Worm (Caenorhabditis elegans) whole organism, L1 larva: ENCODE results near the gene C45G9.10.

Source experiments
- C34B4.2 ChIP-seq: sonication (generic microtip); optimal IDR thresholded peaks from 2 replicates; lab custom pipeline; 2017; ENCODE audit warnings: mild to moderate bottlenecking, missing genetic modification characterization, missing compliant biosample characterization
- alr-1 ChIP-seq: fragments of 200-800 bp; sonication (Bioruptor generic); optimal IDR thresholded peaks from 2 replicates; lab custom pipeline; 2018; ENCODE audit warnings: borderline replicate concordance, mild to moderate bottlenecking, missing genetic modification characterization, missing compliant biosample characterization
- aly-2 ChIP-seq: fragments of 150-350 bp; optimal IDR thresholded peaks from 2 replicates; lab custom pipeline; 2014; ENCODE audit warnings: missing biosample characterization, missing genetic modification characterization
- ama-1 ChIP-seq: fragments of 150-350 bp; optimal IDR thresholded peaks from 2 replicates; lab custom pipeline; 2014
- blmp-1 ChIP-seq: fragments of 150-350 bp; optimal IDR thresholded peaks from 2 replicates; lab custom pipeline; 2014; ENCODE audit warnings: missing biosample characterization, missing genetic modification characterization
- ceh-63 ChIP-seq: fragments of 200-800 bp; sonication (Bioruptor generic); optimal IDR thresholded peaks from 2 replicates; lab custom pipeline; 2018; ENCODE audit warnings: mild to moderate bottlenecking, missing genetic modification characterization, missing compliant biosample characterization
- ceh-82 ChIP-seq, 3 experiments: fragments of 150-350 bp in 1 of 3; sonication (generic microtip) in 2 of 3; optimal IDR thresholded peaks; 2 replicates each; lab custom pipeline; 2014 to 2017; ENCODE audit warnings: missing biosample characterization in 3 of 3, missing genetic modification characterization in 3 of 3
- ceh-88 ChIP-seq: fragments of 200-800 bp; sonication (Bioruptor generic); IDR thresholded peaks from 2 replicates; pipeline ENCODE4 v1.3.6; 2022; ENCODE audit warnings: missing genetic modification characterization, missing compliant biosample characterization
- ces-1 ChIP-seq: fragments of 150-350 bp; optimal IDR thresholded peaks from 2 replicates; lab custom pipeline; 2014; ENCODE audit warnings: missing biosample characterization, missing genetic modification reagents, missing genetic modification characterization
- dpl-1 ChIP-seq, 3 experiments: fragments of 150-350 bp in 2 of 3; sonication (generic microtip) in 1 of 3; optimal IDR thresholded peaks; 2 replicates each; lab custom pipeline; 2014 to 2017; ENCODE audit warnings: missing biosample characterization in 3 of 3, missing genetic modification characterization in 3 of 3, missing genetic modification reagents in 3 of 3
- dsc-1 ChIP-seq: sonication (generic microtip); optimal IDR thresholded peaks from 2 replicates; lab custom pipeline; 2016; ENCODE audit warnings: mild to moderate bottlenecking, missing genetic modification characterization, missing compliant biosample characterization
- efl-1 ChIP-seq, 4 experiments: fragments of 150-350 bp; optimal IDR thresholded peaks in 3 of 4; peaks in 1 of 4; 1 replicate in 1 of 4; 2 replicates in 3 of 4; lab custom pipeline; 2014; ENCODE audit warnings: missing biosample characterization in 2 of 4, missing genetic modification characterization in 2 of 4, missing genetic modification reagents in 2 of 4
- egl-27 ChIP-seq, 2 experiments: fragments of 150-350 bp in 1 of 2; sonication (generic microtip); optimal IDR thresholded peaks; 3 replicates each; lab custom pipeline; 2017 to 2018; ENCODE audit warnings: missing biosample characterization in 2 of 2, missing genetic modification characterization in 2 of 2, missing genetic modification reagents in 2 of 2
- fkh-8 ChIP-seq: sonication (generic microtip); optimal IDR thresholded peaks from 2 replicates; lab custom pipeline; 2016; ENCODE audit warnings: mild to moderate bottlenecking, missing genetic modification characterization, missing compliant biosample characterization
- fos-1 ChIP-seq: fragments of 150-350 bp; optimal IDR thresholded peaks from 2 replicates; lab custom pipeline; 2014; ENCODE audit warnings: missing biosample characterization, missing genetic modification characterization
- hlh-4 ChIP-seq: sonication (generic microtip); optimal IDR thresholded peaks from 2 replicates; lab custom pipeline; 2016; ENCODE audit warnings: mild to moderate bottlenecking, missing genetic modification characterization, missing compliant biosample characterization
- irx-1 ChIP-seq: sonication (generic microtip); optimal IDR thresholded peaks from 2 replicates; lab custom pipeline; 2016; ENCODE audit warnings: missing genetic modification characterization, missing compliant biosample characterization
- lin-14 ChIP-seq: fragments of 200-800 bp; sonication (Bioruptor generic); optimal IDR thresholded peaks from 2 replicates; lab custom pipeline; 2018; ENCODE audit warnings: mild to moderate bottlenecking, missing genetic modification characterization, moderate library complexity, missing compliant biosample characterization
- lin-15B ChIP-seq: fragments of 150-350 bp; sonication (generic microtip); optimal IDR thresholded peaks from 3 replicates; lab custom pipeline; 2014; ENCODE audit warnings: missing biosample characterization, missing genetic modification characterization
- lin-35 ChIP-seq, 2 experiments: fragments of 150-350 bp; optimal IDR thresholded peaks; 2 replicates each; lab custom pipeline; 2014; ENCODE audit warnings: missing biosample characterization in 2 of 2, missing genetic modification characterization in 2 of 2, missing genetic modification reagents in 2 of 2
- lin-39 ChIP-seq: fragments of 150-350 bp; optimal IDR thresholded peaks from 2 replicates; lab custom pipeline; 2014; ENCODE audit warnings: missing biosample characterization, missing genetic modification reagents, missing genetic modification characterization
- lir-3 ChIP-seq: sonication (generic microtip); optimal IDR thresholded peaks from 2 replicates; lab custom pipeline; 2016; ENCODE audit warnings: mild to moderate bottlenecking, missing genetic modification characterization, moderate library complexity, missing compliant biosample characterization; ENCODE audit not compliant: poor library complexity
- mef-2 ChIP-seq: fragments of 150-350 bp; optimal IDR thresholded peaks from 2 replicates; lab custom pipeline; 2014; ENCODE audit warnings: missing biosample characterization, missing genetic modification characterization
- mep-1 ChIP-seq: fragments of 150-350 bp; optimal IDR thresholded peaks from 2 replicates; lab custom pipeline; 2014; ENCODE audit warnings: missing biosample characterization, missing genetic modification characterization
- nhr-12 ChIP-seq: sonication (generic microtip); optimal IDR thresholded peaks from 2 replicates; lab custom pipeline; 2017; ENCODE audit warnings: missing biosample characterization, missing genetic modification characterization
- nhr-19 ChIP-seq: fragments of 200-800 bp; sonication (Bioruptor generic); conservative IDR thresholded peaks from 2 replicates; pipeline ENCODE4 v1.3.6; 2022; ENCODE audit warnings: missing genetic modification characterization, missing compliant biosample characterization
- nhr-237 ChIP-seq: fragments of 150-350 bp; optimal IDR thresholded peaks from 2 replicates; lab custom pipeline; 2014; ENCODE audit warnings: missing biosample characterization, missing genetic modification characterization
- nhr-28 ChIP-seq: fragments of 150-350 bp; optimal IDR thresholded peaks from 2 replicates; lab custom pipeline; 2014; ENCODE audit warnings: missing biosample characterization, missing genetic modification characterization
- nhr-71 ChIP-seq: sonication (generic microtip); optimal IDR thresholded peaks from 2 replicates; lab custom pipeline; 2016; ENCODE audit warnings: mild to moderate bottlenecking, missing genetic modification characterization, moderate library complexity, missing compliant biosample characterization
- nhr-85 ChIP-seq: sonication (generic microtip); peaks from one replicate; lab custom pipeline; 2016; ENCODE audit warnings: missing genetic modification characterization, inconsistent platforms, missing compliant biosample characterization
- nhr-90 ChIP-seq: sonication (generic microtip); optimal IDR thresholded peaks from 2 replicates; lab custom pipeline; 2016; ENCODE audit warnings: mild to moderate bottlenecking, missing genetic modification characterization, missing compliant biosample characterization; ENCODE audit not compliant: poor library complexity
- rnt-1 ChIP-seq: sonication (generic microtip); optimal IDR thresholded peaks from 2 replicates; lab custom pipeline; 2016; ENCODE audit warnings: mild to moderate bottlenecking, missing genetic modification characterization, moderate library complexity, missing compliant biosample characterization
- skn-1 ChIP-seq: fragments of 150-350 bp; optimal IDR thresholded peaks from 2 replicates; lab custom pipeline; 2014; ENCODE audit warnings: missing biosample characterization, missing genetic modification characterization
- snu-23 ChIP-seq: sonication (generic microtip); optimal IDR thresholded peaks from 2 replicates; lab custom pipeline; 2016; ENCODE audit warnings: missing genetic modification characterization, missing compliant biosample characterization
- sox-4 ChIP-seq: sonication (generic microtip); optimal IDR thresholded peaks from 2 replicates; lab custom pipeline; 2016; ENCODE audit warnings: missing genetic modification characterization, missing compliant biosample characterization
- swsn-7 ChIP-seq: sonication (generic microtip); optimal IDR thresholded peaks from 2 replicates; lab custom pipeline; 2016; ENCODE audit warnings: missing genetic modification characterization, missing compliant biosample characterization
- unc-86 ChIP-seq: sonication (generic microtip); optimal IDR thresholded peaks from 2 replicates; lab custom pipeline; 2016; ENCODE audit warnings: missing genetic modification characterization, missing compliant biosample characterization
- zag-1 ChIP-seq: fragments of 150-350 bp; optimal IDR thresholded peaks from 2 replicates; lab custom pipeline; 2014; ENCODE audit warnings: missing biosample characterization, missing genetic modification characterization
- ztf-4 ChIP-seq: fragments of 150-350 bp; optimal IDR thresholded peaks from 2 replicates; lab custom pipeline; 2014; ENCODE audit warnings: missing biosample characterization, missing genetic modification characterization

Gene C45G9.10

ce11 chrIII:5024393-5024964, 37.2 kb downstream of the C45G9.10 start, which contains the start of gene pcf-11 (continued):
- TF ChIP-seq nhr-90 (tag; lab: Kevin White, UChicago) (peak; percentile 36), fos-1 (peak; percentile 15), lin-14 (GFP tag; lab: Kevin White, UChicago) (peak; percentile 74), nhr-71 (tag; lab: Kevin White, UChicago) (peak; percentile 69), fkh-8 (tag; lab: Kevin White, UChicago) (peak; percentile 40), rnt-1 (peak; percentile 63), ama-1 (lab: Kevin White, UChicago) (peak; percentile 53), hlh-4 (tag; lab: Kevin White, UChicago) (no peak), nhr-19 (GFP tag; lab: Robert Waterston, UW) (peak; percentile 41; the same call in 1 of the 2 replicates), dsc-1 (peak; percentile 25), lin-15B (tag; lab: Kevin White, UChicago) (no peak), mep-1 (tag; lab: Kevin White, UChicago) (peak; percentile 33), unc-86 (tag; lab: Kevin White, UChicago) (peak; percentile 53), ceh-82 (tag; optimal IDR thresholded peaks at IDR 0.05; lab: Kevin White, UChicago) (peak; percentile 24 to 84 (median 40)), ceh-88 (GFP tag; lab: Robert Waterston, UW) (no peak), dpl-1 (GFP tag; optimal IDR thresholded peaks at IDR 0.05; lab: Kevin White, UChicago) (peak; percentile 51 to 63 (median 55)), blmp-1 (tag; lab: Kevin White, UChicago) (peak; percentile 13), lir-3 (peak; percentile 43), swsn-7 (tag; lab: Kevin White, UChicago) (peak; percentile 51), irx-1 (tag; lab: Kevin White, UChicago) (peak; percentile 9)

- no peak for TF ChIP-seq zag-1
- peak; percentile 32 for TF ChIP-seq ztf-4 (tag; lab: Kevin White, UChicago)
- TF ChIP-seq nhr-85 (tag; lab: Kevin White, UChicago) = peak; percentile 26
- TF ChIP-seq snu-23 = no peak
- TF ChIP-seq C34B4.2 (tag; lab: Kevin White, UChicago) = no peak
- no peak for TF ChIP-seq aly-2 (tag; lab: Kevin White, UChicago)
Observed at ce11 chrIII:5023642-5024041, 38.1 kb downstream of the C45G9.10 start.

ce11 chrIII:5022964-5023363, 38.7 kb downstream of the C45G9.10 start, which contains the start of gene R144.13:
Gene R144.13, plus strand, starts transcription at chrIII:5023264.
- no peak for TF ChIP-seq nhr-28 (tag; lab: Kevin White, UChicago)
- no peak for TF ChIP-seq efl-1 (optimal IDR thresholded peaks at IDR 0.05; lab: Kevin White, UChicago)
- peak in 1 of 2 experiments; percentile 68 for TF ChIP-seq efl-1 (GFP tag; optimal IDR thresholded peaks at IDR 0.05 in 1 of 2; lab: Kevin White, UChicago)

ce11 chrIII:5021689-5022088, 40.0 kb downstream of the C45G9.10 start, which contains the start of gene R144.3:
Gene R144.3, plus strand, starts transcription at chrIII:5021989.
- no peak for TF ChIP-seq aly-2 (tag; lab: Kevin White, UChicago)

- TF ChIP-seq ztf-4 (tag; lab: Kevin White, UChicago) (no peak), mef-2 (tag; lab: Kevin White, UChicago) (no peak), dpl-1 (GFP tag; optimal IDR thresholded peaks at IDR 0.05; lab: Kevin White, UChicago) (no peak), ces-1 (GFP tag; lab: Kevin White, UChicago) (no peak), sox-4 (tag; lab: Kevin White, UChicago) (no peak), nhr-12 (tag; lab: Kevin White, UChicago) (no peak), nhr-71 (tag; lab: Kevin White, UChicago) (no peak), efl-1 (optimal IDR thresholded peaks at IDR 0.05; lab: Kevin White, UChicago) (no peak), efl-1 (GFP tag; optimal IDR thresholded peaks at IDR 0.05 in 1 of 2; lab: Kevin White, UChicago) (no peak), skn-1 (no peak), egl-27 (tag; optimal IDR thresholded peaks at IDR 0.05; lab: Kevin White, UChicago) (no peak), irx-1 (tag; lab: Kevin White, UChicago) (no peak), lin-35 (GFP tag; optimal IDR thresholded peaks at IDR 0.05; lab: Kevin White, UChicago) (no peak), snu-23 (no peak), unc-86 (tag; lab: Kevin White, UChicago) (no peak), lin-39 (no peak), nhr-237 (no peak), alr-1 (no peak), ceh-63 (GFP tag; lab: Kevin White, UChicago) (no peak), nhr-19 (GFP tag; lab: Robert Waterston, UW) (no peak)
Observed at ce11 chrIII:5020924-5021323, 40.8 kb downstream of the C45G9.10 start, which contains the start of gene mdt-11. Gene mdt-11, plus strand, starts transcription at chrIII:5021224.
